Fruit fly (Drosophila melanogaster): ENCODE measurements around the gene Marf.

- TF ChIP-seq psq (optimal IDR thresholded peaks at IDR 0.05) (no peak), insv (optimal IDR thresholded peaks at IDR 0.05) (no peak), ttk (optimal IDR thresholded peaks at IDR 0.05) (no peak)
Observed at dm6 chrX:6361215-6361614, 4.5 kb upstream of the Marf start.

Measured in Kc167 (cell line).